Worm (Caenorhabditis elegans) whole organism, L2 larva: ENCODE results near the gene lido-17.

Experiments used
- alr-1 ChIP-seq: fragments of 150-350 bp; optimal IDR thresholded peaks from 2 replicates; lab custom pipeline; 2014; ENCODE audit warnings: missing biosample characterization, missing genetic modification characterization
- aly-2 ChIP-seq: fragments of 150-350 bp; optimal IDR thresholded peaks from 2 replicates; lab custom pipeline; 2014; ENCODE audit warnings: missing biosample characterization, missing genetic modification characterization
- ama-1 ChIP-seq: fragments of 150-350 bp; optimal IDR thresholded peaks from 2 replicates; lab custom pipeline; 2018; ENCODE audit warnings: inconsistent platforms
- ceh-16 ChIP-seq: fragments of 150-350 bp; optimal IDR thresholded peaks from 2 replicates; lab custom pipeline; 2014; ENCODE audit warnings: missing biosample characterization, missing genetic modification characterization
- ceh-82 ChIP-seq: fragments of 150-350 bp; optimal IDR thresholded peaks from 2 replicates; lab custom pipeline; 2014; ENCODE audit warnings: missing biosample characterization, missing genetic modification characterization
- egl-27 ChIP-seq: sonication (generic microtip); optimal IDR thresholded peaks from 3 replicates; lab custom pipeline; 2017; ENCODE audit warnings: missing biosample characterization, missing genetic modification reagents, missing genetic modification characterization
- elt-3 ChIP-seq: sonication (generic microtip); optimal IDR thresholded peaks from 2 replicates; lab custom pipeline; 2017; ENCODE audit warnings: missing biosample characterization, missing genetic modification characterization
- lin-11 ChIP-seq: fragments of 150-350 bp; sonication (generic microtip); optimal IDR thresholded peaks from 2 replicates; lab custom pipeline; 2014; ENCODE audit warnings: missing biosample characterization, missing genetic modification characterization, inconsistent platforms, mixed read lengths
- lin-39 ChIP-seq: fragments of 150-350 bp; optimal IDR thresholded peaks from 2 replicates; lab custom pipeline; 2014; ENCODE audit warnings: missing biosample characterization, missing genetic modification reagents, missing genetic modification characterization
- mdl-1 ChIP-seq, 2 experiments: fragments of 150-350 bp in 1 of 2; sonication (generic microtip) in 1 of 2; optimal IDR thresholded peaks; 2 replicates each; lab custom pipeline; 2017; ENCODE audit warnings: missing biosample characterization in 2 of 2, missing genetic modification characterization in 2 of 2
- nhr-12 ChIP-seq: fragments of 150-350 bp; optimal IDR thresholded peaks from 2 replicates; lab custom pipeline; 2014; ENCODE audit warnings: missing biosample characterization, missing genetic modification characterization
- sem-4 ChIP-seq: fragments of 150-350 bp; optimal IDR thresholded peaks from 2 replicates; lab custom pipeline; 2014; ENCODE audit warnings: missing biosample characterization, missing genetic modification reagents, missing genetic modification characterization
- snpc-4 ChIP-seq: fragments of 150-350 bp; optimal IDR thresholded peaks from 2 replicates; lab custom pipeline; 2014; ENCODE audit warnings: missing biosample characterization, missing genetic modification characterization
- unc-62 ChIP-seq: fragments of 150-350 bp; optimal IDR thresholded peaks from 2 replicates; lab custom pipeline; 2014; ENCODE audit warnings: missing biosample characterization, missing genetic modification reagents, missing genetic modification characterization

DNA sequence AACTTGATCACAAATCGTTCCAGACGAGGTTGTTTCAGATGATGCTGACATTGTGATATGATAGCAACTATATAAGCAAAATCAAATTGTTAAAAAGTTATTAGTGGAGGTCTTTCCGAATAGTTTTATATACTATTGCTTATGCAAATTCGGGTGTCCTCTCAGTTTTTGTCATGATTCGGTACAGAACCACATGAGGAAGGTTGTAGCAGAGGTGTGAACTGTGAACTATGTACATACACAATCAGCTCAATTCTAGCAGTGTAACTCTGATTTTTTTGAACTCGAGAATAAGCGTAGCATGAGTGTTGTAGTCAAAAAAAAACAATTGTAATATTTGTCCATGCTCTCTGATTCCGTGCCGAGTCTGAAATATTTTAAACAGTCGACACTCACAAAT, 10.5 kb upstream of the lido-17 start, which contains the start of gene Y51B9A.6:
- no peak for TF ChIP-seq ceh-16 (tag; lab: Kevin White, UChicago)
- TF ChIP-seq egl-27: no peak
- no peak for TF ChIP-seq ama-1 (lab: Kevin White, UChicago)
- TF ChIP-seq snpc-4: no peak
- no peak for TF ChIP-seq elt-3 (tag; lab: Kevin White, UChicago)
- TF ChIP-seq lin-11 (tag; lab: Kevin White, UChicago): no peak
- TF ChIP-seq lin-39 (tag; lab: Kevin White, UChicago): no peak
- TF ChIP-seq aly-2: no peak
- TF ChIP-seq ceh-82: no peak
- no peak for TF ChIP-seq alr-1
- TF ChIP-seq unc-62 (GFP tag; lab: Kevin White, UChicago): no peak
- no peak for TF ChIP-seq nhr-12 (tag; lab: Kevin White, UChicago)
- TF ChIP-seq mdl-1 (tag; optimal IDR thresholded peaks at IDR 0.05; lab: Kevin White, UChicago): no peak
- no peak for TF ChIP-seq sem-4 (tag; lab: Kevin White, UChicago)
